Fruit fly (Drosophila melanogaster): ENCODE measurements around the gene CG31140.

CG31140 gene

DNA sequence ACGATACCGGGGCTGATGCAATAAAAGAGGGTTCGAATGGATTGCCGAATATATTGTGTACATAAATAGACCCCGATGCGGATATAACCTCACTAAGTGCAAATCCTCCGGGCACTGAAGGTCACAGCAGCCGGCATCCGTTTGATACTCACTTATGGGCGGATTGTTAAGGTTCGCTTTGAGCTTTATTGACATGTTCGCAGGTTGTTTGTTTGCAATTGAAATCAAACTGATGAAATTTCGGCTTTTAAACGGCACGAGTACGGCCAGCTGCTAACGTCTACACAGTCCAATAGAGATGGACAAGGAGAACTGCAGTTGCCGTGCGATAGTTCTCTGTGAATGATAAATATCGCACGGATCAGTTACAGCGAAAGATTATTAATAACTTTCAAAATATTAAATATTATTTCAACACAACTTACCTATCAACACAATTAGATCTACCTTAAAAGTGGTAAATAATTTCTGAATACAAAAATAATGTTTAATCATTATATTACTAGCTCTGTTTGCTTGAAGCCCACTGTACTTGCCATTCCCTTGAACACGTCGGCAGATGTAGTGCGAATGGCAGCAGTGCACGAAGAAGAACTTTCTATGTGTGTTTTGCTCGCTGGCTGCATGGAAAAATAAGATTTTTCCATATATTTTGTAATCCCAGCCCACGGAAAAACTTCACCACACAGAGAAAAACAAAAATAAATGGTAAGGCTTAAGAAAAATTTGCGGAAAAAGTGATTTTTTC lies 4.7 kb upstream of the CG31140 start, which contains the start of the genes GluProRS and AP-1sigma (continued):
- TF ChIP-seq CG7357 (GFP tag; IDR thresholded peaks at IDR 0.05) = peak; percentile 91
- TF ChIP-seq CG17361 (GFP tag; IDR thresholded peaks at IDR 0.05) = no peak; the same call in none of the 3 replicates
- peak; percentile 92 for TF ChIP-seq CG2199 (GFP tag; IDR thresholded peaks at IDR 0.05)
- peak; percentile 73 to 88 for TF ChIP-seq chif (GFP tag; optimal IDR thresholded peaks at IDR 0.05)
- TF ChIP-seq kni (GFP tag; optimal IDR thresholded peaks at IDR 0.05) = peak; percentile 51
- peak; percentile 83 for TF ChIP-seq CG3407 (GFP tag; optimal IDR thresholded peaks at IDR 0.05)
- peak; percentile 78 for TF ChIP-seq CHES-1-like (GFP tag; optimal IDR thresholded peaks at IDR 0.05)
- peak; percentile 68 for TF ChIP-seq CG6683 (GFP tag; optimal IDR thresholded peaks at IDR 0.05)
- TF ChIP-seq D19A (tag; optimal IDR thresholded peaks at IDR 0.05) = peak; percentile 73
- TF ChIP-seq shn (GFP tag; optimal IDR thresholded peaks at IDR 0.05) = peak; percentile 71
- TF ChIP-seq CG7745 (tag; optimal IDR thresholded peaks at IDR 0.05) = no peak
- TF ChIP-seq CG1603 (tag; optimal IDR thresholded peaks at IDR 0.05) = peak; percentile 92
- peak; percentile 68 for TF ChIP-seq Asciz (GFP tag; optimal IDR thresholded peaks at IDR 0.05)
- TF ChIP-seq sd (tag; optimal IDR thresholded peaks at IDR 0.05) = no peak
- TF ChIP-seq yki (optimal IDR thresholded peaks at IDR 0.05) = peak; percentile 91
- TF ChIP-seq bbx (GFP tag; IDR thresholded peaks at IDR 0.05; ENCODE audit: partially characterized antibody) = peak; percentile 85
- TF ChIP-seq Bgb (GFP tag; IDR thresholded peaks at IDR 0.05; ENCODE audit: partially characterized antibody) = peak; percentile 93
- no peak for TF ChIP-seq abd-A (tag; optimal IDR thresholded peaks at IDR 0.05)
- no peak for TF ChIP-seq CG10147 (GFP tag; optimal IDR thresholded peaks at IDR 0.05)
- peak; percentile 84 for TF ChIP-seq dati (GFP tag; IDR thresholded peaks at IDR 0.05)
- peak; percentile 96 for TF ChIP-seq Gug (GFP tag; IDR thresholded peaks at IDR 0.05)
- no peak for TF ChIP-seq CG13894 (tag; optimal IDR thresholded peaks at IDR 0.05)
- TF ChIP-seq CG10267 (tag; optimal IDR thresholded peaks at IDR 0.05) = peak; percentile 82
- TF ChIP-seq Max (GFP tag; optimal IDR thresholded peaks at IDR 0.05) = peak; percentile 94
- peak; percentile 95 for TF ChIP-seq Aef1 (GFP tag; IDR thresholded peaks at IDR 0.05)
- peak; percentile 90 for TF ChIP-seq unc-4 (GFP tag; IDR thresholded peaks at IDR 0.05; ENCODE audit: partially characterized antibody)
- TF ChIP-seq ash1 (GFP tag; optimal IDR thresholded peaks at IDR 0.05) = peak; percentile 59
- TF ChIP-seq sc (optimal IDR thresholded peaks at IDR 0.05) = no peak
- TF ChIP-seq sc (GFP tag; optimal IDR thresholded peaks at IDR 0.05) = peak; percentile 78
- TF ChIP-seq fru (optimal IDR thresholded peaks at IDR 0.05) = no peak
- peak; percentile 90 for TF ChIP-seq CG14050 (GFP tag; IDR thresholded peaks at IDR 0.05)
- peak; percentile 59 for TF ChIP-seq CG6813 (GFP tag; optimal IDR thresholded peaks at IDR 0.05)
- peak; percentile 83 for TF ChIP-seq CG3995 (GFP tag; optimal IDR thresholded peaks at IDR 0.05)
- TF ChIP-seq Hr39 (optimal IDR thresholded peaks at IDR 0.05) = no peak
- peak; percentile 46 for TF ChIP-seq CG7987 (GFP tag; optimal IDR thresholded peaks at IDR 0.05)
- TF ChIP-seq crc (GFP tag; optimal IDR thresholded peaks at IDR 0.05) = peak; percentile 50
- TF ChIP-seq lab (GFP tag; optimal IDR thresholded peaks at IDR 0.05) = peak; percentile 92
- no peak for TF ChIP-seq cad (GFP tag; optimal IDR thresholded peaks at IDR 0.05)
- TF ChIP-seq CG2712 (tag; optimal IDR thresholded peaks at IDR 0.05) = peak; percentile 92
- TF ChIP-seq NC2α (GFP tag; optimal IDR thresholded peaks at IDR 0.05) = peak; percentile 30
- TF ChIP-seq CG10274 (GFP tag; optimal IDR thresholded peaks at IDR 0.05) = peak; percentile 56
- peak; percentile 92 for TF ChIP-seq bcd (GFP tag; optimal IDR thresholded peaks at IDR 0.05)
- peak; percentile 67 for TF ChIP-seq CG2202 (tag; optimal IDR thresholded peaks at IDR 0.05)
- peak; percentile 72 for TF ChIP-seq CG9609 (GFP tag; optimal IDR thresholded peaks at IDR 0.05)
- TF ChIP-seq ab (GFP tag; optimal IDR thresholded peaks at IDR 0.05) = peak; percentile 55
- peak; percentile 62 for TF ChIP-seq Mes4 (GFP tag; optimal IDR thresholded peaks at IDR 0.05)
- peak; percentile 96 for TF ChIP-seq ci (GFP tag; IDR thresholded peaks at IDR 0.05)
- TF ChIP-seq NfI (GFP tag; optimal IDR thresholded peaks at IDR 0.05) = peak; percentile 88
- peak; percentile 89 for TF ChIP-seq Fer3 (tag; optimal IDR thresholded peaks at IDR 0.05)
- peak; percentile 89 for TF ChIP-seq wdn (GFP tag; IDR thresholded peaks at IDR 0.05)

Data from whole organism, embryonic.